Fruit fly (Drosophila melanogaster) whole organism, adult: ENCODE data around the gene CG14294.

Experiments
- CG1620 ChIP-seq: fragments of 200-800 bp; sonication (Bioruptor generic); optimal IDR thresholded peaks from 2 replicates; lab custom pipeline; 2016; ENCODE audit warnings: missing biosample characterization, missing genetic modification characterization
- CG33017 ChIP-seq: fragments of 200-800 bp; sonication (Bioruptor generic); optimal IDR thresholded peaks from 2 replicates; lab custom pipeline; 2018; ENCODE audit warnings: missing biosample characterization, mild to moderate bottlenecking, missing genetic modification characterization, moderate library complexity
- cic ChIP-seq: fragments of 200-800 bp; sonication (Bioruptor generic); optimal IDR thresholded peaks from 2 replicates; lab custom pipeline; 2017; ENCODE audit warnings: missing biosample characterization, mild to moderate bottlenecking, missing genetic modification characterization, moderate library complexity
- cnc ChIP-seq, 2 experiments: fragments of >200 bp; optimal IDR thresholded peaks; 2 replicates each; lab custom pipeline; 2017
- kay ChIP-seq: fragments of 200-800 bp; sonication (Bioruptor generic); peaks from one replicate; lab custom pipeline; 2016; ENCODE audit warnings: missing biosample characterization, missing genetic modification characterization, borderline replicate concordance
- tj ChIP-seq: fragments of 200-800 bp; sonication (Bioruptor generic); optimal IDR thresholded peaks from 3 replicates; lab custom pipeline; 2017; ENCODE audit warnings: missing biosample characterization, mild to moderate bottlenecking, missing genetic modification characterization, moderate library complexity

dm6 chr3R:18902858-18903257 is 794 bp upstream of the CG14294 start, which contains the start of gene CG34284:
- no peak for TF ChIP-seq kay
- no peak for TF ChIP-seq cnc (optimal IDR thresholded peaks at IDR 0.05; lab: Kevin White, UChicago)
- peak; percentile 52 for TF ChIP-seq CG33017 (tag; lab: Kevin White, UChicago)
- TF ChIP-seq CG1620 = no peak
- no peak for TF ChIP-seq tj (GFP tag; lab: Kevin White, UChicago)
- no peak for TF ChIP-seq cic (GFP tag; lab: Kevin White, UChicago)
